Fruit fly (Drosophila melanogaster): Measurements from ENCODE around the gene Sema1a.

Gene Sema1a

dm6 chr2L:8704648-8705622 is 163.0 kb downstream of the Sema1a start, which contains the start of gene CatB:
Gene CatB (plus strand): TSS chr2L:8705572.
- no peak for TF ChIP-seq Dip3 (GFP tag; optimal IDR thresholded peaks at IDR 0.05)
- no peak for TF ChIP-seq CG9817 (tag; optimal IDR thresholded peaks at IDR 0.05)
- no peak for TF ChIP-seq klu (GFP tag; IDR thresholded peaks at IDR 0.05)
- no peak for TF ChIP-seq vfl (GFP tag; optimal IDR thresholded peaks at IDR 0.05)
- no peak for TF ChIP-seq Adf1 (GFP tag; IDR thresholded peaks at IDR 0.05)
- TF ChIP-seq chinmo (GFP tag; IDR thresholded peaks at IDR 0.05; ENCODE audit: partially characterized antibody): 0 out of 4 replicates have a peak, but pooled peaks have one; percentile 15
- peak; percentile 11 for TF ChIP-seq CG2678 (tag; optimal IDR thresholded peaks at IDR 0.05)
- peak; percentile 29 for TF ChIP-seq Deaf1 (tag; optimal IDR thresholded peaks at IDR 0.05)
- TF ChIP-seq CG10543 (GFP tag; optimal IDR thresholded peaks at IDR 0.05): peak; percentile 20
- no peak for TF ChIP-seq HmgD (GFP tag; optimal IDR thresholded peaks at IDR 0.05)
- no peak for TF ChIP-seq ems (GFP tag; optimal IDR thresholded peaks at IDR 0.05)
- no peak for TF ChIP-seq CG42726 (GFP tag; IDR thresholded peaks at IDR 0.05; ENCODE audit: partially characterized antibody)
- TF ChIP-seq CG11723 (GFP tag; optimal IDR thresholded peaks at IDR 0.05): no peak
- TF ChIP-seq CG31441 (GFP tag; IDR thresholded peaks at IDR 0.05): no peak
- no peak for TF ChIP-seq CG7963 (GFP tag; IDR thresholded peaks at IDR 0.05; ENCODE audit: partially characterized antibody)
- no peak for TF ChIP-seq pum (GFP tag; optimal IDR thresholded peaks at IDR 0.05)
- TF ChIP-seq abd-A (tag; optimal IDR thresholded peaks at IDR 0.05): no peak
- no peak for TF ChIP-seq Meics (GFP tag; optimal IDR thresholded peaks at IDR 0.05)
- peak; percentile 84 for TF ChIP-seq grn (GFP tag; optimal IDR thresholded peaks at IDR 0.05)
- TF ChIP-seq lola (GFP tag; optimal IDR thresholded peaks at IDR 0.05): no peak
- TF ChIP-seq corto (GFP tag; optimal IDR thresholded peaks at IDR 0.05): peak; percentile 53
- no peak for TF ChIP-seq cg (GFP tag; optimal IDR thresholded peaks at IDR 0.05)
- peak; percentile 95 for TF ChIP-seq mirr (GFP tag; optimal IDR thresholded peaks at IDR 0.05)
- no peak for TF ChIP-seq Fer1 (GFP tag; optimal IDR thresholded peaks at IDR 0.05)
- peak; percentile 23 for TF ChIP-seq lab (GFP tag; optimal IDR thresholded peaks at IDR 0.05)
- TF ChIP-seq B-H1 (GFP tag; IDR thresholded peaks at IDR 0.05): no peak
- TF ChIP-seq Rx (GFP tag; IDR thresholded peaks at IDR 0.05): no peak
- TF ChIP-seq CG8290 (GFP tag; optimal IDR thresholded peaks at IDR 0.05): no peak
- peak in 1 of 2 experiments; percentile 26 for TF ChIP-seq CG8290 (tag; optimal IDR thresholded peaks at IDR 0.05)
- no peak for TF ChIP-seq CG15011 (GFP tag; optimal IDR thresholded peaks at IDR 0.05)
- TF ChIP-seq B-H2 (GFP tag; optimal IDR thresholded peaks at IDR 0.05): no peak
- no peak for TF ChIP-seq Doc2 (GFP tag; IDR thresholded peaks at IDR 0.05)
- no peak for TF ChIP-seq CG12071 (GFP tag; optimal IDR thresholded peaks at IDR 0.05)
- peak; percentile 90 for TF ChIP-seq exex (tag; optimal IDR thresholded peaks at IDR 0.05)
- peak; percentile 97 for TF ChIP-seq sug (tag; optimal IDR thresholded peaks at IDR 0.05)
- TF ChIP-seq tll (GFP tag; optimal IDR thresholded peaks at IDR 0.05): no peak
- peak; percentile 38 for TF ChIP-seq gro (GFP tag; optimal IDR thresholded peaks at IDR 0.05)
- TF ChIP-seq sd (tag; optimal IDR thresholded peaks at IDR 0.05): peak; percentile 61
- TF ChIP-seq lilli (GFP tag; optimal IDR thresholded peaks at IDR 0.05): no peak
- TF ChIP-seq vnd (GFP tag; IDR thresholded peaks at IDR 0.05; ENCODE audit: partially characterized antibody): no peak
- no peak for TF ChIP-seq Ravus (GFP tag; IDR thresholded peaks at IDR 0.05)
- peak; percentile 20 for TF ChIP-seq HmgZ (tag; optimal IDR thresholded peaks at IDR 0.05)
- no peak for TF ChIP-seq cas (GFP tag; IDR thresholded peaks at IDR 0.05)
- peak in 1 of 2 experiments; percentile 68 for TF ChIP-seq Hr78 (GFP tag; optimal IDR thresholded peaks at IDR 0.05)
- no peak for TF ChIP-seq CG14710 (tag; optimal IDR thresholded peaks at IDR 0.05)
- TF ChIP-seq CG32532 (GFP tag; IDR thresholded peaks at IDR 0.05): 0 out of 2 replicates have a peak, but pooled peaks have one; percentile 10
- TF ChIP-seq CG34376 (GFP tag; optimal IDR thresholded peaks at IDR 0.05): peak; percentile 79

Measured in whole organism, embryonic.